Worm (Caenorhabditis elegans) whole organism, L2 larva: Measurements from ENCODE around the gene F31D4.5.

Source experiments
- aly-2 ChIP-seq: fragments of 150-350 bp; optimal IDR thresholded peaks from 2 replicates; lab custom pipeline; 2014; ENCODE audit warnings: missing biosample characterization, missing genetic modification characterization
- ama-1 ChIP-seq: fragments of 150-350 bp; optimal IDR thresholded peaks from 2 replicates; lab custom pipeline; 2018; ENCODE audit warnings: inconsistent platforms
- dmd-4 ChIP-seq: sonication (generic microtip); optimal IDR thresholded peaks from 2 replicates; lab custom pipeline; 2017; ENCODE audit warnings: missing biosample characterization, missing genetic modification characterization
- lin-39 ChIP-seq: fragments of 150-350 bp; optimal IDR thresholded peaks from 2 replicates; lab custom pipeline; 2014; ENCODE audit warnings: missing biosample characterization, missing genetic modification reagents, missing genetic modification characterization
- nhr-237 ChIP-seq: fragments of 150-350 bp; optimal IDR thresholded peaks from 2 replicates; lab custom pipeline; 2014; ENCODE audit warnings: missing biosample characterization, missing genetic modification characterization
- nhr-25 ChIP-seq: fragments of 150-350 bp; sonication (generic microtip); optimal IDR thresholded peaks from 3 replicates; lab custom pipeline; 2014; ENCODE audit warnings: missing biosample characterization, missing genetic modification characterization
- sma-3 ChIP-seq: sonication (generic microtip); optimal IDR thresholded peaks from 2 replicates; lab custom pipeline; 2016; ENCODE audit warnings: missing genetic modification reagents, missing genetic modification characterization, missing compliant biosample characterization
- unc-62 ChIP-seq: fragments of 150-350 bp; optimal IDR thresholded peaks from 2 replicates; lab custom pipeline; 2014; ENCODE audit warnings: missing biosample characterization, missing genetic modification reagents, missing genetic modification characterization

DNA sequence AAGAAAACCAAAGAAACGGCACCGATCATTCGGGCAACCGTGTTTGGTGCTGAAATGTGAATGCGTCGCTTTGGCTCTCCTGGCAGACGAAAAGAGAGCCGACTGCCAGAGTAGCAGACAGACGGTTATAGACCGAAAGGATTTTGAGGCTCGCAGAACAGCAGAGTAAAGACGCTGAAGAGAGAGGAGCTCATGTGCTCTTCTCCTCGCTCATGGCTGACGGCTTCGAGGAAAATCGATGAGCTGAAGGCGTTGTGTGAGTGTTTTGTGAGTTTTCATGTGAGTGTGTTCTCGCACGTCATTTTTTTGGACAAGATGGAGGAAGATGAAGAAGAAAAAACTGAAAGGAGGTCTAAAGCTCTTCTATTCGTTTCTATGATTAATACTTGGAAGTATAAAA is 25.1 kb upstream of the F31D4.5 start, which contains the start of gene sbt-1:
- TF ChIP-seq aly-2 (tag; lab: Kevin White, UChicago) (no peak), unc-62 (GFP tag; lab: Kevin White, UChicago) (no peak), lin-39 (no peak), sma-3 (GFP tag; lab: Kevin White, UChicago) (no peak), nhr-25 (tag; lab: Kevin White, UChicago) (no peak), nhr-237 (tag; lab: Kevin White, UChicago) (no peak), ama-1 (lab: Kevin White, UChicago) (no peak), dmd-4 (tag; lab: Kevin White, UChicago) (no peak)
